Worm (Caenorhabditis elegans) whole organism, L2 larva: ENCODE data around the gene F36H12.9.

Experiments
- C34F6.9 ChIP-seq: fragments of 150-350 bp; optimal IDR thresholded peaks from 2 replicates; lab custom pipeline; 2014; ENCODE audit warnings: missing biosample characterization, missing genetic modification characterization
- F13H6.1 ChIP-seq: sonication (generic microtip); optimal IDR thresholded peaks from 2 replicates; lab custom pipeline; 2016; ENCODE audit warnings: missing genetic modification characterization, missing compliant biosample characterization
- R02D3.7 ChIP-seq: fragments of 150-350 bp; optimal IDR thresholded peaks from 2 replicates; lab custom pipeline; 2014; ENCODE audit warnings: missing biosample characterization, missing genetic modification characterization
- Y55F3AM.14 ChIP-seq: fragments of 200-800 bp; sonication (Bioruptor generic); optimal IDR thresholded peaks from 2 replicates; lab custom pipeline; 2018; ENCODE audit warnings: mild to moderate bottlenecking, missing genetic modification characterization, missing compliant biosample characterization
- alr-1 ChIP-seq: fragments of 150-350 bp; optimal IDR thresholded peaks from 2 replicates; lab custom pipeline; 2014; ENCODE audit warnings: missing biosample characterization, missing genetic modification characterization
- aly-2 ChIP-seq: fragments of 150-350 bp; optimal IDR thresholded peaks from 2 replicates; lab custom pipeline; 2014; ENCODE audit warnings: missing biosample characterization, missing genetic modification characterization
- ama-1 ChIP-seq: fragments of 150-350 bp; optimal IDR thresholded peaks from 2 replicates; lab custom pipeline; 2018; ENCODE audit warnings: inconsistent platforms
- blmp-1 ChIP-seq: sonication (generic microtip); optimal IDR thresholded peaks from 2 replicates; lab custom pipeline; 2017; ENCODE audit warnings: missing genetic modification characterization, mild to moderate bottlenecking, missing compliant biosample characterization, antibody characterized with exemption, moderate library complexity; ENCODE audit not compliant: insufficient read depth
- ceh-82 ChIP-seq: fragments of 150-350 bp; optimal IDR thresholded peaks from 2 replicates; lab custom pipeline; 2014; ENCODE audit warnings: missing biosample characterization, missing genetic modification characterization
- crh-2 ChIP-seq: sonication (generic microtip); optimal IDR thresholded peaks from 2 replicates; lab custom pipeline; 2017; ENCODE audit warnings: missing biosample characterization, missing genetic modification characterization
- dmd-4 ChIP-seq: sonication (generic microtip); optimal IDR thresholded peaks from 2 replicates; lab custom pipeline; 2017; ENCODE audit warnings: missing biosample characterization, missing genetic modification characterization
- egl-27 ChIP-seq: sonication (generic microtip); optimal IDR thresholded peaks from 3 replicates; lab custom pipeline; 2017; ENCODE audit warnings: missing biosample characterization, missing genetic modification reagents, missing genetic modification characterization
- elt-1 ChIP-seq: fragments of 150-350 bp; optimal IDR thresholded peaks from 2 replicates; lab custom pipeline; 2014; ENCODE audit warnings: missing biosample characterization, missing genetic modification characterization
- elt-3 ChIP-seq: sonication (generic microtip); optimal IDR thresholded peaks from 2 replicates; lab custom pipeline; 2017; ENCODE audit warnings: missing biosample characterization, missing genetic modification characterization
- gmeb-1 ChIP-seq: fragments of 150-350 bp; optimal IDR thresholded peaks from 2 replicates; lab custom pipeline; 2014; ENCODE audit warnings: missing biosample characterization, missing genetic modification characterization
- lin-11 ChIP-seq: fragments of 150-350 bp; sonication (generic microtip); optimal IDR thresholded peaks from 2 replicates; lab custom pipeline; 2014; ENCODE audit warnings: missing biosample characterization, missing genetic modification characterization, inconsistent platforms, mixed read lengths
- lin-13 ChIP-seq: fragments of 150-350 bp; optimal IDR thresholded peaks from 2 replicates; lab custom pipeline; 2014; ENCODE audit warnings: missing biosample characterization, missing genetic modification reagents, missing genetic modification characterization
- lsy-2 ChIP-seq, 2 experiments: fragments of 150-350 bp in 1 of 2; sonication (generic microtip) in 1 of 2; optimal IDR thresholded peaks; 2 replicates each; lab custom pipeline; 2014 to 2017; ENCODE audit warnings: missing biosample characterization in 2 of 2, missing genetic modification characterization in 2 of 2
- mdl-1 ChIP-seq, 2 experiments: fragments of 150-350 bp in 1 of 2; sonication (generic microtip) in 1 of 2; optimal IDR thresholded peaks; 2 replicates each; lab custom pipeline; 2017; ENCODE audit warnings: missing biosample characterization in 2 of 2, missing genetic modification characterization in 2 of 2
- nhr-10 ChIP-seq: sonication (generic microtip); optimal IDR thresholded peaks from 2 replicates; lab custom pipeline; 2017; ENCODE audit warnings: missing biosample characterization, missing genetic modification characterization
- nhr-12 ChIP-seq: fragments of 150-350 bp; optimal IDR thresholded peaks from 2 replicates; lab custom pipeline; 2014; ENCODE audit warnings: missing biosample characterization, missing genetic modification characterization
- nhr-25 ChIP-seq: fragments of 150-350 bp; sonication (generic microtip); optimal IDR thresholded peaks from 3 replicates; lab custom pipeline; 2014; ENCODE audit warnings: missing biosample characterization, missing genetic modification characterization
- nhr-77 ChIP-seq: fragments of 150-350 bp; optimal IDR thresholded peaks from 2 replicates; lab custom pipeline; 2014; ENCODE audit warnings: missing biosample characterization, missing genetic modification characterization
- peb-1 ChIP-seq: fragments of 150-350 bp; optimal IDR thresholded peaks from 2 replicates; lab custom pipeline; 2014; ENCODE audit warnings: missing biosample characterization, missing genetic modification characterization
- sem-4 ChIP-seq: fragments of 150-350 bp; optimal IDR thresholded peaks from 2 replicates; lab custom pipeline; 2014; ENCODE audit warnings: missing biosample characterization, missing genetic modification reagents, missing genetic modification characterization
- skn-1 ChIP-seq: sonication (generic microtip); optimal IDR thresholded peaks from 2 replicates; lab custom pipeline; 2017; ENCODE audit warnings: missing biosample characterization, missing genetic modification characterization
- unc-39 ChIP-seq: fragments of 150-350 bp; optimal IDR thresholded peaks from 2 replicates; lab custom pipeline; 2014; ENCODE audit warnings: missing biosample characterization, missing genetic modification characterization
- unc-55 ChIP-seq: fragments of 150-350 bp; sonication (generic microtip); optimal IDR thresholded peaks from 3 replicates; lab custom pipeline; 2014; ENCODE audit warnings: missing biosample characterization, missing genetic modification reagents, missing genetic modification characterization
- unc-62 ChIP-seq: fragments of 150-350 bp; optimal IDR thresholded peaks from 2 replicates; lab custom pipeline; 2014; ENCODE audit warnings: missing biosample characterization, missing genetic modification reagents, missing genetic modification characterization
- ztf-1 ChIP-seq: fragments of 200-800 bp; sonication (Bioruptor generic); conservative IDR thresholded peaks from 2 replicates; pipeline ENCODE4 v1.3.6; 2022; ENCODE audit warnings: missing genetic modification characterization, missing compliant biosample characterization
- ztf-11 ChIP-seq: sonication (generic microtip); optimal IDR thresholded peaks from 2 replicates; lab custom pipeline; 2017; ENCODE audit warnings: missing biosample characterization, missing genetic modification characterization
- ztf-4 ChIP-seq: fragments of 150-350 bp; optimal IDR thresholded peaks from 2 replicates; lab custom pipeline; 2014; ENCODE audit warnings: missing biosample characterization, missing genetic modification characterization

The F36H12.9 gene

DNA sequence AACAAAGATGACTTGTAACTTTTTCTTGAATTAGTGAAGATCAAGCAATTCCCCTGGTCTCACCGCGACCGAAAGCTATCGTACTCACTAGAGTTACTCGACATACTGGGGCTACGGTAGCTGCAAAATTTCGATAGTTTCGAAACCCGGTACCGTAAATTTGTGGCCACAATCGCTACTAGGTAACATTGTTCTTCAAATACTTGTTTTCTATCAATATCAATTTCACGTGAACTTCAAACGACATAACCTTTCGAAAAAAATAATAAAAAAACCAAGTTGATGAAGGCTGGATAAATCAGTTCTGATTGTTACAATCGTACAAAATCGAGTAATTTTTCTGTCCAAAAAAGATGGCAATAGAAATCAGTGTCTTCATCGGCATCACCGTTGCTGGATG lies 15.7 kb downstream of the F36H12.9 start, which contains the start of gene F36H12.3:
F36H12.3 (plus strand) TSS at position 301 of the 400 bp plus-strand sequence.
- TF ChIP-seq mdl-1 (tag; optimal IDR thresholded peaks at IDR 0.05; lab: Kevin White, UChicago) (no peak), crh-2 (tag; lab: Kevin White, UChicago) (no peak), dmd-4 (tag; lab: Kevin White, UChicago) (no peak), ama-1 (lab: Kevin White, UChicago) (no peak), unc-55 (GFP tag; lab: Kevin White, UChicago) (no peak), nhr-77 (no peak), gmeb-1 (tag; lab: Kevin White, UChicago) (no peak), aly-2 (tag; lab: Kevin White, UChicago) (no peak), unc-39 (no peak), nhr-12 (tag; lab: Kevin White, UChicago) (no peak), C34F6.9 (no peak)
- TF ChIP-seq, all 48 proteins: peak for 0

DNA sequence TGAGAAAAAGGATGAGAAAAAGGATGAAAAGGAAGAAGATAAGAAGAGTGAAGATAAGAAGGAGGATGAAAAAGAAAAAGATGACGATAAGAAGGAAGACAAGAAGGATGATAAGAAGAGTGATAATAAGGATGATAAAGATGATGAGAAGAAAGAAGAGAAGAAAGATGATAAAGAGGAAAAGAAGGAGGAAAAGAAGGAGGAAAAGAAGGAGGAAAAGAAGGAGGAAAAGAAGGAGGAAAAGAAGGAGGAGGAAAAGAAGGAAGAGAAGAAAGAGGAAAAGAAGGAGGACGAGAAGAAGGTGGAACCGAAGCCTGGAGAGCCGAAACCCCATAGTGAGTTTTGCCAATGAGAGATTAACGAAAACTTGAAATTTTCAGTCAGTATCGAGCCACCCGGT lies 16.6 kb downstream of the F36H12.9 start:
- no peak for TF ChIP-seq nhr-12 (tag; lab: Kevin White, UChicago)
- TF ChIP-seq ztf-4 (tag; lab: Kevin White, UChicago), result no peak
- no peak for TF ChIP-seq lin-13 (GFP tag; lab: Kevin White, UChicago)
- no peak for TF ChIP-seq R02D3.7 (tag; lab: Kevin White, UChicago)
- no peak for TF ChIP-seq blmp-1
- no peak for TF ChIP-seq peb-1 (tag; lab: Kevin White, UChicago)
- TF ChIP-seq sem-4, result no peak
- no peak for TF ChIP-seq skn-1
- TF ChIP-seq lsy-2 (tag; optimal IDR thresholded peaks at IDR 0.05; lab: Kevin White, UChicago), result no peak
- no peak for TF ChIP-seq ztf-11 (tag; lab: Kevin White, UChicago)
- no peak for TF ChIP-seq ceh-82 (tag; lab: Kevin White, UChicago)
- TF ChIP-seq gmeb-1 (tag; lab: Kevin White, UChicago), result no peak
- TF ChIP-seq ama-1 (lab: Kevin White, UChicago), result no peak
- TF ChIP-seq mdl-1 (tag; optimal IDR thresholded peaks at IDR 0.05; lab: Kevin White, UChicago), result no peak
- TF ChIP-seq nhr-25 (tag; lab: Kevin White, UChicago), result no peak
- no peak for TF ChIP-seq Y55F3AM.14 (GFP tag; lab: Kevin White, UChicago)

DNA sequence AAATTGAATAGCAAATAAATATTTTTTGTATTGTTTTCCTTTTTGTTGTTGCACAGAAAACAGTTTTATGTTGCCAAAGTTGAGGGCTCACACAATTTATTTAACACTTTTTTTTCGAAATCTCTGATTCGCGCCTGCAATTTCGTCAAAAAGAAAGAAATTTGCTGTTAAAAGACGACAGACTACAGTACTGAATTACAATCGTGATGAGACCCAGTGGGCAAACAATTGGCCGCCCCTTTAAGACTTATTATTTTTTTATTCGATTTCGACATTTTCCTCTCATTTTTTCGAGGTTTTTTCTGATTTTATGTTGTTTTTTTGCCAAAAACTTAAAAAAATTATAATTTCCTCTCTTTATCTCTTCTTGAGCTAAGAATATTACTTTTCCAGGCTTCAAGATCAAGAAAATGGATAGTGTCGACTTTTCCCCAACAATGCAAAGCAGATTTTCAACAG lies 17.3 kb downstream of the F36H12.9 start, which contains the start of gene slfl-4:
slfl-4 (plus strand) TSS at position 409 of the 459 bp plus-strand sequence.
- no peak for TF ChIP-seq nhr-77
- no peak for TF ChIP-seq unc-39
- TF ChIP-seq nhr-10 (tag; lab: Kevin White, UChicago), result no peak
- TF ChIP-seq egl-27 (tag; lab: Kevin White, UChicago), result no peak
- no peak for TF ChIP-seq ztf-1 (GFP tag; lab: Robert Waterston, UW)
- TF ChIP-seq lin-11, result no peak
- TF ChIP-seq, all 48 proteins: peak for 0

DNA sequence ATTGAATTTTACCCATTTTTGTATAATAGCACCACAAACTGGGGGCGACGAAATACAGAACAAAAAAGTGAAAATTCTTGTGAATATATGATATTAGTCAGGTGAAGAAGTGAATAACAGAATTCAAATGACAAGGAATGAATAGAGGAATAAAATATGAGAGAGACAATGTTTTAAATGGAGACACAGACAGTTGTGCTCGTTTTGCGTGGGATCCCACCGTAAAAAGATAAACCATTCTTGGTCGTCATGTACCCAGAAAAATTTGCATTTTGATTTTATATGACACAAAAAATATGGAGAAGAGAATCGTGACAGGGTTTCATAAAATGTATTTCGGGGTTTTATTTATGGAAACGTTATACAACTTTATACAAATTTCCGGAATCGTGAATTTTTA lies 20.9 kb downstream of the F36H12.9 start, which contains the start of gene F36H12.17:
F36H12.17 (minus strand) TSS at position 101 of the 400 bp plus-strand sequence.
- TF ChIP-seq nhr-10 (tag; lab: Kevin White, UChicago), result no peak
- no peak for TF ChIP-seq ztf-1 (GFP tag; lab: Robert Waterston, UW)
- TF ChIP-seq crh-2 (tag; lab: Kevin White, UChicago), result no peak
- TF ChIP-seq elt-1, result no peak
- no peak for TF ChIP-seq lin-11
- TF ChIP-seq Y55F3AM.14 (GFP tag; lab: Kevin White, UChicago), result no peak
- no peak for TF ChIP-seq unc-62 (GFP tag; lab: Kevin White, UChicago)
- no peak for TF ChIP-seq ztf-11 (tag; lab: Kevin White, UChicago)
- TF ChIP-seq elt-3 (tag; lab: Kevin White, UChicago), result no peak

DNA sequence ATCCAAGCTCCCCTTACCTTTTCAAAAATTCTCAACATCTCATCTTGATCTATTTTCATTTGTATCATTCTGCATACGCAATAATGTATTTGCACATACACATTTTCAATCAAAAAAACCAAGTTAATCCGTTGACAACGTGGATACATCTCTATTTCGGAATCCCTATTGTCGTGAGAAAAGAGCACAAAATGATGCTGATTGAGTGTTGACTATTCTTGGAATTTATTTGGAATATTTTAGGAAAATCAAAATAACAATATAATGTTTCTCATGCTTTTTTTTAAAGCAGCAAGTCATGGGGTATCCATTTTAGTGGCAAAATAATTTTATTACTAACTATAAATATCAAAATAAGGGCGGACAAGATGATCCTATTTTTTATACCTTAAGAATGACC lies 24.6 kb downstream of the F36H12.9 start:
- TF ChIP-seq F13H6.1, result no peak
- TF ChIP-seq ztf-11 (tag; lab: Kevin White, UChicago), result no peak
- TF ChIP-seq elt-3 (tag; lab: Kevin White, UChicago), result no peak
- no peak for TF ChIP-seq lsy-2 (tag; optimal IDR thresholded peaks at IDR 0.05; lab: Kevin White, UChicago)
- no peak for TF ChIP-seq mdl-1 (tag; optimal IDR thresholded peaks at IDR 0.05; lab: Kevin White, UChicago)
- TF ChIP-seq alr-1 (tag; lab: Kevin White, UChicago), result no peak
- no peak for TF ChIP-seq blmp-1
- TF ChIP-seq, all 48 proteins: peak for 0
